Worm (Caenorhabditis elegans) whole organism, early embryonic: ENCODE results near the gene cyp-13A5.

ENCODE experiments used
- B0310.2 ChIP-seq: sonication (generic microtip); optimal IDR thresholded peaks from 2 replicates; lab custom pipeline; 2016; ENCODE audit warnings: mild to moderate bottlenecking, missing genetic modification characterization, missing compliant biosample characterization
- F13C5.2 ChIP-seq: sonication (generic microtip); optimal IDR thresholded peaks from 2 replicates; lab custom pipeline; 2017; ENCODE audit warnings: mild to moderate bottlenecking, missing genetic modification characterization, inconsistent platforms, missing compliant biosample characterization
- aly-1 ChIP-seq: sonication (generic microtip); optimal IDR thresholded peaks from 2 replicates; lab custom pipeline; 2016; ENCODE audit warnings: missing genetic modification characterization, missing compliant biosample characterization
- ama-1 ChIP-seq: fragments of 150-350 bp; optimal IDR thresholded peaks from 2 replicates; lab custom pipeline; 2014
- ceh-13 ChIP-seq: fragments of 200-800 bp; sonication (Bioruptor generic); optimal IDR thresholded peaks from 2 replicates; lab custom pipeline; 2018; ENCODE audit warnings: mild to moderate bottlenecking, missing genetic modification characterization, missing compliant biosample characterization
- ceh-36 ChIP-seq: sonication (generic microtip); optimal IDR thresholded peaks from 2 replicates; lab custom pipeline; 2016; ENCODE audit warnings: missing genetic modification characterization, inconsistent platforms, missing compliant biosample characterization
- ets-7 ChIP-seq: sonication (generic microtip); optimal IDR thresholded peaks from 2 replicates; lab custom pipeline; 2016; ENCODE audit warnings: missing genotype, missing genetic modification characterization, missing compliant biosample characterization
- flt-1 ChIP-seq: fragments of 200-800 bp; sonication (Bioruptor generic); IDR thresholded peaks from 2 replicates; pipeline ENCODE4 v1.3.6; 2022; ENCODE audit warnings: missing genetic modification characterization, missing compliant biosample characterization
- hmbx-1 ChIP-seq: sonication (generic microtip); optimal IDR thresholded peaks from 2 replicates; lab custom pipeline; 2016; ENCODE audit warnings: mild to moderate bottlenecking, missing genetic modification characterization, missing compliant biosample characterization
- hmg-4 ChIP-seq: fragments of 200-800 bp; sonication (Bioruptor generic); optimal IDR thresholded peaks from 2 replicates; lab custom pipeline; 2018; ENCODE audit warnings: mild to moderate bottlenecking, missing genetic modification characterization, missing compliant biosample characterization
- hnd-1 ChIP-seq: sonication (generic microtip); optimal IDR thresholded peaks from 2 replicates; lab custom pipeline; 2016; ENCODE audit warnings: missing genetic modification characterization, missing compliant biosample characterization
- pes-1 ChIP-seq: fragments of 200-800 bp; sonication (Bioruptor generic); IDR thresholded peaks from 2 replicates; pipeline ENCODE4 v1.3.6; 2022; ENCODE audit warnings: missing genetic modification reagents, missing genetic modification characterization, missing compliant biosample characterization
- scrt-1 ChIP-seq: fragments of 200-800 bp; sonication (Bioruptor generic); IDR thresholded peaks from 2 replicates; pipeline ENCODE4 v1.3.6; 2022; ENCODE audit warnings: missing genetic modification characterization, missing compliant biosample characterization
- sea-1 ChIP-seq: fragments of 200-800 bp; sonication (Bioruptor generic); conservative IDR thresholded peaks from 2 replicates; pipeline ENCODE4 v1.3.6; 2022; ENCODE audit warnings: missing genetic modification characterization, missing compliant biosample characterization
- tbx-11 ChIP-seq: fragments of 200-800 bp; sonication (Bioruptor generic); IDR thresholded peaks from 2 replicates; pipeline ENCODE4 v1.3.6; 2022; ENCODE audit warnings: missing genetic modification characterization, missing compliant biosample characterization
- tbx-37 ChIP-seq: fragments of 200-800 bp; sonication (Bioruptor generic); conservative IDR thresholded peaks from 2 replicates; pipeline ENCODE4 v1.3.6; 2022; ENCODE audit warnings: missing genetic modification reagents, missing genetic modification characterization, missing compliant biosample characterization
- tra-4 ChIP-seq: sonication (generic microtip); optimal IDR thresholded peaks from 2 replicates; lab custom pipeline; 2017; ENCODE audit warnings: missing genetic modification characterization, missing compliant biosample characterization

The cyp-13A5 gene

DNA sequence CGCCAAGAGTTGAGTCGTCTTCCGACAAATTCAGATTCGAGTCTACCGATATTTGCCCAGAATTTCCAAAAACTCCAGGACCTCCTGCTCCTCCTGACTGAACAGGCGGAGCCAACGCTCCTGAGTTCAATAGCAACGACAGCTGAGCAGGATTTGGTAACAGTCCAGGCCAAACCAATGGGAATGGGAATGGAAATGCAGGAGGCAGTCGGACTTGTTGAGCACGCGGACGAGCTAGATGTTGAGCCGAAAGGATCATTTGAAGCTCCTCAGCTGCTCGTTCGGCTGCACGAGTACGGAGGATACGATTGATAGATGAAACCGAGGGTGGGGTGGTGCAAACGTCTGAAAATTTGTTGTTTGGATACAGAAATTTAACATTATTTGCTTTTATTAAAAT lies 26.8 kb upstream of the cyp-13A5 start:
- no peak for TF ChIP-seq flt-1 (GFP tag; lab: Robert Waterston, UW)

DNA sequence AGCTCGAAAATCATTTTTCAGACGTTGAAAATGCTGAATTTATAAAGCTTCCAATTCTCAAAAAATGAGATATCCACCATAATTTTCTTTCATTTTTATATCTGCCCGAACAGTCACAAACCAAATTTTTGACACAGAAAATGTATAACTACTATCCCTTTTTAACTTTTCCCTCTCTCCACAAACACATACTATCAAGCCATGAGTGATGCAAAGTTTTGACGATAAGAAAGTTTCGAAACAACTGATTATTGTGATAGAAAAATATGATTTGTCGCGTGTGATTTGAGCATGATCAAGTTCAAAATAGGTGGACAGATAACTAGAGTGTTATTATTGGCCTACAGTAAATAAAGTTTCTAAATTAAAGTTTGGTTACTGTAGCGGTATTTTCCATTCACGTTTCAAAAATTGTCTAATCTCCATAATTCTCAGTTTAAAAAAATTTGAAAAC lies 7.4 kb upstream of the cyp-13A5 start, which contains the start of gene cyp-13A8:
Gene cyp-13A8 (minus strand): TSS at position 51 of the 454 bp plus-strand sequence.
- no peak for TF ChIP-seq ama-1 (lab: Kevin White, UChicago)
- no peak for TF ChIP-seq F13C5.2 (tag; lab: Kevin White, UChicago)
- TF ChIP-seq ceh-13 (GFP tag; lab: Kevin White, UChicago), result no peak
- TF ChIP-seq scrt-1 (GFP tag; lab: Robert Waterston, UW), result no peak
- no peak for TF ChIP-seq flt-1 (GFP tag; lab: Robert Waterston, UW)
- TF ChIP-seq tbx-37 (GFP tag; lab: Robert Waterston, UW), result no peak
- TF ChIP-seq tra-4 (tag; lab: Kevin White, UChicago), result no peak
- no peak for TF ChIP-seq ets-7
- no peak for TF ChIP-seq B0310.2 (tag; lab: Kevin White, UChicago)
- no peak for TF ChIP-seq hmg-4 (GFP tag; lab: Kevin White, UChicago)
- no peak for TF ChIP-seq tbx-11
- no peak for TF ChIP-seq aly-1 (tag; lab: Kevin White, UChicago)

DNA sequence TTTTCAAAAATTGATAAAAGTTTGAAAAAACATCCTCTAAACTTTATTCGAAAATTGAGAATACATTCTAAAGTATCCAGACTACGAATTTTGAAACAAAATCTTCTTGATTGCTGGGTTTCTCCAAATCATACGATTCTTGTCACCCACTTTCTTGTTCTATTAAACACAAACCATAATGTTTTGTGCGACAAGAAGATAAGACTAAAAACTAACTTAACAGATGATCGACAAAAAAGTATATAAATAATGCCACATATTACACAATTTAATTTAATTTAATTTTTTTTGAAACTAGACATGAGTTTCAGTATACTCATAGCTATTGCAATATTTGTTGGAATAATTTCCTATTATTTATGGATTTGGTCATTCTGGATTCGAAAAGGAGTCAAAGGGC lies 3.2 kb upstream of the cyp-13A5 start, which contains the start of gene cyp-13A7:
Gene cyp-13A7 (plus strand): TSS at position 301 of the 400 bp plus-strand sequence.
- TF ChIP-seq ceh-13 (GFP tag; lab: Kevin White, UChicago), result no peak
- no peak for TF ChIP-seq B0310.2 (tag; lab: Kevin White, UChicago)

DNA sequence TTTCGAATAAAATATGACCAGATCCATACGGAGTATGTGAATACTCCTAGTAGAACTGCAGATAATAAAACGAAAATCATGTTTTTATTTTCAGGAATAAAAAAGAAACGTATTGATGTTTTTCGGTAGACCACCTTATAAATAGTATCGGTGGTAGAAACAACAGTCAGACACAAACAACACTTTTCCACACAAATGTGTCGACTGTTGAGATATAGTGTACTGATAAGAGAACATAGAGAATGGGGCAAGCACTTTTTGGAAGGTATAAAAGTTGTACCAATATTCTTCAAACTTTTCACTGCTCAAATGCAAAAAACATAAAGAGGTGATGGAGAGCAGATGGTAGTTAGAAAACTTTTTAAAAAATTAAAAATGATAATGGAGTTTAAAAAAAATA lies 2.5 kb upstream of the cyp-13A5 start, which contains the start of gene cyp-13A6:
Gene cyp-13A6 (minus strand): TSS at position 180 of the 400 bp plus-strand sequence.
- TF ChIP-seq hmg-4 (GFP tag; lab: Kevin White, UChicago) (no peak), tbx-11 (no peak), flt-1 (GFP tag; lab: Robert Waterston, UW) (no peak), ets-7 (no peak), pes-1 (GFP tag; lab: Robert Waterston, UW) (no peak), tra-4 (tag; lab: Kevin White, UChicago) (no peak), scrt-1 (GFP tag; lab: Robert Waterston, UW) (no peak), ama-1 (lab: Kevin White, UChicago) (no peak), hnd-1 (no peak)

- no peak for TF ChIP-seq ceh-13 (GFP tag; lab: Kevin White, UChicago)
- TF ChIP-seq hnd-1, result no peak
- TF ChIP-seq tra-4 (tag; lab: Kevin White, UChicago), result no peak
- TF ChIP-seq sea-1 (GFP tag; lab: Robert Waterston, UW), result no peak
- TF ChIP-seq scrt-1 (GFP tag; lab: Robert Waterston, UW), result no peak
- no peak for TF ChIP-seq ceh-36
- no peak for TF ChIP-seq ama-1 (lab: Kevin White, UChicago)
- TF ChIP-seq hmbx-1 (tag; lab: Kevin White, UChicago), result no peak
- no peak for TF ChIP-seq hmg-4 (GFP tag; lab: Kevin White, UChicago)
These were observed 2.5 kb downstream of the cyp-13A5 start, which contains the start of gene cyp-13A4 for ce11 chrII:9797664-9798063. cyp-13A4 (minus strand) TSS chrII:9797740.

DNA sequence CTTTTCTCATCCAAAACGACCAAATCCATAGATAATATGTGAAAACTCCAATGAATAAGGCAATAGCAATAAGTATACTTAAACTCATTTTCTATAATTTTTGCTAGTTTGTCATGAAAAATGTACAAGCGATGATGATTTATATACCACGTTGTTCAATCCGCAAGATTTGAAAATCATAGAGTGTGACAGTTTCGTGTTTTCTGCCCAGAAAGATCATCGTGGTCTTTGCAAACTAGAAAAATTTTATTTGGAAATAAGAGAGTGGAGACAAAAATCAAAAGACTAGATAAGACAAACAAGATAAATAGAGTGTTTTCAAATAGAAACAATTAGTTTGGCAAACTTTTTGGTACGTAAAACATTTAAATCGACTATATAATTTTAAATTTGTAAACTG lies 7.0 kb downstream of the cyp-13A5 start, which contains the start of gene cyp-13A3:
Gene cyp-13A3 (minus strand): TSS at position 101 of the 400 bp plus-strand sequence.
- TF ChIP-seq sea-1 (GFP tag; lab: Robert Waterston, UW) (no peak), hnd-1 (no peak), ets-7 (no peak), hmg-4 (GFP tag; lab: Kevin White, UChicago) (no peak), pes-1 (GFP tag; lab: Robert Waterston, UW) (no peak), aly-1 (tag; lab: Kevin White, UChicago) (no peak), scrt-1 (GFP tag; lab: Robert Waterston, UW) (no peak), ama-1 (lab: Kevin White, UChicago) (no peak), B0310.2 (tag; lab: Kevin White, UChicago) (no peak), tbx-11 (no peak)

ce11 chrII:9791185-9791584 lies 9.0 kb downstream of the cyp-13A5 start:
- TF ChIP-seq tbx-37 (GFP tag; lab: Robert Waterston, UW), result no peak

DNA sequence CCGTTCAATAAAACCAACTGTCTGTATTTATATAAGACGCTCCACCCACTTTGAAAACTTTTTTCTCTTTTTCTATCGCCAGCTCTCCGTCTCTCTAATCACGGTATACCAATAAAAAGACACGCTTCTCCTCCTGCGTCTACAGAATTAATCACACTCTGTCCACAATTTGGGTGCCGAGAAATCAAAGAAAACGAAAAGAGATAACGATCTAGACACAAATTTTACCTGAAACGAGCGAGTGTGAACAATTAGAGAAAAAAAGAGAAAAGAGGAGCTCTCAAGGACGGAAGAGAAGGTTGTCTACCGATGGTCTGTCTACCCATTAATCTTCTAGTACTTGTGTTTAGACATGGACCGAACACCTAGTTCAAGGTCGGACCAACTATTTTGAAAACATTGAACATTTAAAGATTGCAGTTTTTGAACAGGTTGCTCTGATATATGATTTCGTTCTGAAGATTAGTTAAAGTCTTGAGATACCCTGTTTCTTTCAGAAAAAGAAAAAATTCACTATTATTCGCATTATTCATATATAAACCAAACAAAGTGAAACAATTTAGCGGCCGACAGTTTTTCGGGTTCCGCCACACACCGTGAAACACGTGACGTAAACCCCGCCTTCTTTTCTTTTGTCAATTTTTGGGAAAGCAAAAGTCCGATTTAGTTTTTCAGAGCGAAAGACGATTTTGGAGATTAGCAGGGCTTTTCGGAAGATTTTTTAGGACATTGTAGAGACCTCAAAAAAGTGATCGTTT lies 12.6 kb downstream of the cyp-13A5 start, which contains the start of gene cyp-13A2:
Gene cyp-13A2 (minus strand): TSS at position 235 of the 758 bp plus-strand sequence.
- TF ChIP-seq hmbx-1 (tag; lab: Kevin White, UChicago) (no peak), ama-1 (lab: Kevin White, UChicago) (no peak), tra-4 (tag; lab: Kevin White, UChicago) (no peak), B0310.2 (tag; lab: Kevin White, UChicago) (no peak), ceh-36 (no peak), F13C5.2 (tag; lab: Kevin White, UChicago) (no peak), tbx-11 (no peak), flt-1 (GFP tag; lab: Robert Waterston, UW) (no peak)
